Worm (Caenorhabditis elegans): Measurements from ENCODE around the gene col-73.

- TF ChIP-seq pha-4 (tag; optimal IDR thresholded peaks at IDR 0.05) (no peak), fkh-10 (GFP tag; optimal IDR thresholded peaks at IDR 0.05) (no peak), unc-62 (GFP tag; optimal IDR thresholded peaks at IDR 0.05) (no peak), lsy-12 (tag; optimal IDR thresholded peaks at IDR 0.05) (no peak), nhr-237 (tag; optimal IDR thresholded peaks at IDR 0.05) (no peak)
These were observed 13.0 kb upstream of the col-73 start, which contains the start of gene R05F9.7 for ce11 chrII:4885976-4886375.
